Worm (Caenorhabditis elegans): ENCODE measurements around the gene nrde-3.

Gene nrde-3

DNA sequence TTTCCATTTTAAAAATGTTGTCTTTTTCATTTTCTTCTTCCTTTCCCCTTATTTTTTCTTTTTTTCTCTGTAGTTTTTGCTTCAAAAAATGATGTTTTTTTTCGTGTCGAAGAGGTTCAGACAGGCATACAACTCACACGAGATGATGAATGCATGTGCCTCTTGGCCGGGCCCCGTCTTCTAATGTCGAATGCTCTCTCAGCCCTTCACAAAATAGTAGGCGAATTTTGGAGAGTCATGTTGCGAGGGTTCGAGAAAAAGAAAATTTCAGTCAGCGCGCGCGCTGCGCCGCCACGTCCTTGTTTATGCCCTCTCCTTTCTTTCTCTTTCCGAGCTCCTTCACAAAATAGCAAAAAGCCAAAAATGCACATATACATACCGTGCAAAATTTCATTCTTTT, 48.0 kb upstream of the nrde-3 start (continued):
- TF ChIP-seq mab-9 (GFP tag; IDR thresholded peaks at IDR 0.05) (no peak), nhr-20 (tag; optimal IDR thresholded peaks at IDR 0.05) (peak; percentile 22), ceh-8 (GFP tag; optimal IDR thresholded peaks at IDR 0.05) (peak; percentile 40), snpc-4 (tag; optimal IDR thresholded peaks at IDR 0.05) (peak; percentile 17), efl-1 (optimal IDR thresholded peaks at IDR 0.05) (peak; percentile 32 to 54), efl-1 (GFP tag; optimal IDR thresholded peaks at IDR 0.05 in 1 of 2) (no peak), unc-130 (tag; optimal IDR thresholded peaks at IDR 0.05) (no peak), unc-62 (GFP tag; optimal IDR thresholded peaks at IDR 0.05) (no peak), aha-1 (tag; optimal IDR thresholded peaks at IDR 0.05) (no peak), pax-3 (tag; optimal IDR thresholded peaks at IDR 0.05) (no peak), hlh-4 (tag; optimal IDR thresholded peaks at IDR 0.05) (no peak), unc-30 (tag; optimal IDR thresholded peaks at IDR 0.05) (no peak), pqm-1 (tag; optimal IDR thresholded peaks at IDR 0.05) (no peak), elt-3 (tag; optimal IDR thresholded peaks at IDR 0.05) (no peak), nhr-11 (tag; optimal IDR thresholded peaks at IDR 0.05) (no peak), mep-1 (tag; optimal IDR thresholded peaks at IDR 0.05) (peak; percentile 45), fkh-8 (tag; optimal IDR thresholded peaks at IDR 0.05) (peak; percentile 84), isw-1 (GFP tag; IDR thresholded peaks at IDR 0.05) (peak; percentile 62), C34B4.2 (tag; optimal IDR thresholded peaks at IDR 0.05) (no peak), dsc-1 (tag; optimal IDR thresholded peaks at IDR 0.05) (peak; percentile 37), ces-1 (GFP tag; optimal IDR thresholded peaks at IDR 0.05) (no peak), lin-13 (GFP tag; optimal IDR thresholded peaks at IDR 0.05) (no peak), blmp-1 (tag; optimal IDR thresholded peaks at IDR 0.05) (no peak), ceh-82 (tag; optimal IDR thresholded peaks at IDR 0.05) (peak in 2 of 3 experiments; percentile 29 to 73)

DNA sequence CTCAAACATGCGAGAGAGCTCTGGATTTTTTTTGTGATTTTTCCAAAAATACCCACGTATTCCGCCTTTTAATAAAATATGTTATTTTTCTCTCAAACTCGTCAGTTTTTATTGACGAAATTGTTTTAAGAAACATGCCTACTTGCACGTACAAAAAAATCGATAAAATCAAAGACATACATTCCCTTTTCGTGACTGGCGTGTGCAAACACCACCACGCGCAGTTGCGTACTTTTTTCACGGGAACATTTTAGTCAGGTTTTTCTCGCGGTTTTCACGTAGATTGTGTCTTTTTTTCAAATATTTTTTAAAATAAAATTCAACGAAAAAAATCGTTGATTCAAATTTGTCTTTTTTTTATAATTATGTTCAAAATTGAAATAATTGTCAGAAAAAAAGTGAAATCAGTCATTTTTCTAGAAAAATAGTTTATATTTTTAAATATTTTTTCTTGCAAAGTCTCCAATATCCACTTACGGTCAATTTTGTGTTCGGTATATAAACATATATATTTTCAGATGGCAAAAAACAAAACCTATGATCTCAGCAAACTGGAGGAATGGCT, 46.4 kb upstream of the nrde-3 start, which contains the start of gene M02E1.1:
Gene M02E1.1, plus strand, starts transcription at position 515 of the 565 bp plus-strand sequence.
- TF ChIP-seq zag-1 (tag; optimal IDR thresholded peaks at IDR 0.05) = no peak
- no peak for TF ChIP-seq elt-3 (tag; optimal IDR thresholded peaks at IDR 0.05)
- TF ChIP-seq lin-35 (GFP tag; optimal IDR thresholded peaks at IDR 0.05) = peak in 1 of 2 experiments; percentile 66
- no peak for TF ChIP-seq mef-2 (tag; optimal IDR thresholded peaks at IDR 0.05)
- TF ChIP-seq aha-1 (tag; optimal IDR thresholded peaks at IDR 0.05) = peak; percentile 19
- no peak for TF ChIP-seq elt-2 (tag; optimal IDR thresholded peaks at IDR 0.05)
- TF ChIP-seq nhr-11 (tag; optimal IDR thresholded peaks at IDR 0.05) = no peak
- peak; percentile 25 for TF ChIP-seq rnt-1 (tag; optimal IDR thresholded peaks at IDR 0.05)
- TF ChIP-seq C04F5.9 (tag; optimal IDR thresholded peaks at IDR 0.05) = no peak
- TF ChIP-seq lin-13 (GFP tag; optimal IDR thresholded peaks at IDR 0.05) = no peak
- TF ChIP-seq irx-1 (tag; optimal IDR thresholded peaks at IDR 0.05) = no peak
- TF ChIP-seq tbx-2 (tag; optimal IDR thresholded peaks at IDR 0.05) = peak; percentile 36
- no peak for TF ChIP-seq sptf-1 (tag; optimal IDR thresholded peaks at IDR 0.05)
- no peak for TF ChIP-seq nhr-19 (GFP tag; conservative IDR thresholded peaks at IDR 0.05)
- TF ChIP-seq Y116A8C.19 (tag; optimal IDR thresholded peaks at IDR 0.05; ENCODE audit: borderline replicate concordance) = no peak
- no peak for TF ChIP-seq unc-98 (GFP tag; IDR thresholded peaks at IDR 0.05)
- peak; percentile 89 for TF ChIP-seq F16B12.6 (tag; optimal IDR thresholded peaks at IDR 0.05)
- TF ChIP-seq ces-1 (GFP tag; optimal IDR thresholded peaks at IDR 0.05) = no peak
- peak; percentile 6 for TF ChIP-seq snpc-4 (tag; optimal IDR thresholded peaks at IDR 0.05)
- TF ChIP-seq ceh-88 (GFP tag; IDR thresholded peaks at IDR 0.05) = no peak
- no peak for TF ChIP-seq ztf-4 (tag; optimal IDR thresholded peaks at IDR 0.05)
- peak; percentile 45 for TF ChIP-seq blmp-1 (tag; optimal IDR thresholded peaks at IDR 0.05)
- TF ChIP-seq unc-30 (tag; optimal IDR thresholded peaks at IDR 0.05) = no peak
- TF ChIP-seq jun-1 (tag; optimal IDR thresholded peaks at IDR 0.05) = no peak
- TF ChIP-seq nhr-76 (tag; optimal IDR thresholded peaks at IDR 0.05) = no peak
- peak in 2 of 3 experiments; percentile 26 to 38 for TF ChIP-seq dpl-1 (GFP tag; optimal IDR thresholded peaks at IDR 0.05)
- TF ChIP-seq nhr-77 (tag; optimal IDR thresholded peaks at IDR 0.05) = no peak
- TF ChIP-seq nhr-85 (tag) = peak; percentile 33
- TF ChIP-seq lin-14 (GFP tag; optimal IDR thresholded peaks at IDR 0.05) = peak; percentile 41
- no peak for TF ChIP-seq mab-9 (GFP tag; IDR thresholded peaks at IDR 0.05)
- TF ChIP-seq nhr-71 (tag; optimal IDR thresholded peaks at IDR 0.05) = peak; percentile 53
- no peak for TF ChIP-seq pag-3 (tag; optimal IDR thresholded peaks at IDR 0.05; ENCODE audit: borderline replicate concordance, insufficient read depth)
- peak in 1 of 3 experiments; percentile 21 for TF ChIP-seq ceh-82 (tag; optimal IDR thresholded peaks at IDR 0.05)
- peak; percentile 46 for TF ChIP-seq nhr-90 (tag; optimal IDR thresholded peaks at IDR 0.05; ENCODE audit: poor library complexity)
- peak; percentile 21 for TF ChIP-seq swsn-7 (tag; optimal IDR thresholded peaks at IDR 0.05)
- peak; percentile 33 for TF ChIP-seq nhr-20 (tag; optimal IDR thresholded peaks at IDR 0.05)
- TF ChIP-seq zip-4 (GFP tag; optimal IDR thresholded peaks at IDR 0.05) = no peak
